Fruit fly (Drosophila melanogaster) whole organism, embryonic: ENCODE results near the gene CG3091.
A peak's percentile ranks its signal among the peaks of the same experiment; 100 is the strongest.

Experiments used
- Adf1 ChIP-seq: fragments of 200-800 bp; sonication (Bioruptor generic); IDR thresholded peaks from 2 replicates; pipeline ENCODE4 v1.3.6; 2022; ENCODE audit warnings: missing biosample characterization, missing genetic modification characterization
- B-H1 ChIP-seq: fragments of 200-800 bp; sonication (Bioruptor generic); IDR thresholded peaks from 3 replicates; pipeline ENCODE4 v1.3.6; 2022; ENCODE audit warnings: missing biosample characterization, missing genetic modification characterization
- B-H2 ChIP-seq: fragments of 200-800 bp; sonication (Bioruptor generic); optimal IDR thresholded peaks from 2 replicates; lab custom pipeline; 2018; ENCODE audit warnings: missing biosample characterization, mild to moderate bottlenecking, missing genetic modification characterization
- Bgb ChIP-seq: fragments of 200-800 bp; sonication (Bioruptor generic); IDR thresholded peaks from 2 replicates; pipeline ENCODE4 v1.3.6; 2022; ENCODE audit warnings: missing biosample characterization, missing genetic modification characterization; ENCODE audit not compliant: partially characterized antibody
- CG13287 ChIP-seq: fragments of 200-800 bp; sonication (Bioruptor generic); IDR thresholded peaks from 2 replicates; pipeline ENCODE4 v1.3.6; 2022; ENCODE audit warnings: missing biosample characterization, missing genetic modification characterization; ENCODE audit not compliant: partially characterized antibody
- CG14710 ChIP-seq: fragments of 200-800 bp; sonication (Bioruptor generic); optimal IDR thresholded peaks from 3 replicates; lab custom pipeline; 2019; ENCODE audit warnings: missing biosample characterization, mild to moderate bottlenecking, missing genetic modification characterization, moderate library complexity
- CG15514 ChIP-seq: fragments of 200-800 bp; sonication (Bioruptor generic); optimal IDR thresholded peaks from 3 replicates; lab custom pipeline; 2017; ENCODE audit warnings: missing biosample characterization, missing genetic modification characterization, mild to moderate bottlenecking, moderate library complexity, missing genetic modification reagents
- CG17359 ChIP-seq: fragments of 200-800 bp; sonication (Bioruptor generic); optimal IDR thresholded peaks from 3 replicates; lab custom pipeline; 2018; ENCODE audit warnings: missing biosample characterization, mild to moderate bottlenecking, missing genetic modification characterization, moderate library complexity
- CG18764 ChIP-seq: fragments of 200-800 bp; sonication (Bioruptor generic); optimal IDR thresholded peaks from 3 replicates; lab custom pipeline; 2016; ENCODE audit warnings: missing biosample characterization, missing genetic modification characterization
- CG2116 ChIP-seq: fragments of 200-800 bp; sonication (Bioruptor generic); optimal IDR thresholded peaks from 3 replicates; lab custom pipeline; 2018; ENCODE audit warnings: missing biosample characterization, mild to moderate bottlenecking, missing genetic modification characterization
- CG3838 ChIP-seq: fragments of 200-800 bp; sonication (Bioruptor generic); optimal IDR thresholded peaks from 3 replicates; lab custom pipeline; 2016; ENCODE audit warnings: missing biosample characterization, missing genetic modification characterization
- CG4617 ChIP-seq: fragments of 200-800 bp; sonication (Bioruptor generic); optimal IDR thresholded peaks from 3 replicates; lab custom pipeline; 2016; ENCODE audit warnings: missing biosample characterization, missing genetic modification characterization, borderline replicate concordance
- CG6791 ChIP-seq: fragments of 200-800 bp; sonication (Bioruptor generic); IDR thresholded peaks from 3 replicates; pipeline ENCODE4 v1.3.6; 2022; ENCODE audit warnings: missing biosample characterization, missing genetic modification characterization; ENCODE audit not compliant: partially characterized antibody
- CG8089 ChIP-seq: fragments of 200-800 bp; sonication (Bioruptor generic); optimal IDR thresholded peaks from 3 replicates; lab custom pipeline; 2016; ENCODE audit warnings: missing biosample characterization, missing genetic modification characterization
- Dref ChIP-seq: fragments of 200-800 bp; sonication (Bioruptor generic); IDR thresholded peaks from 2 replicates; pipeline ENCODE4 v1.3.6; 2022; ENCODE audit warnings: missing biosample characterization, missing genetic modification characterization
- Ets97D ChIP-seq: fragments of 200-800 bp; sonication (Bioruptor generic); optimal IDR thresholded peaks from 3 replicates; lab custom pipeline; 2016; ENCODE audit warnings: missing biosample characterization, missing genetic modification characterization
- Hey ChIP-seq: fragments of 200-800 bp; sonication (Bioruptor generic); optimal IDR thresholded peaks from 3 replicates; lab custom pipeline; 2018; ENCODE audit warnings: missing biosample characterization, mild to moderate bottlenecking, missing genetic modification characterization
- Hsf ChIP-seq: fragments of 200-800 bp; sonication (Bioruptor generic); optimal IDR thresholded peaks from 3 replicates; lab custom pipeline; 2016; ENCODE audit warnings: missing biosample characterization, missing genetic modification characterization
- MBD-R2 ChIP-seq: fragments of 200-800 bp; sonication (Bioruptor generic); IDR thresholded peaks from 2 replicates; pipeline ENCODE4 v1.3.6; 2022; ENCODE audit warnings: missing biosample characterization, missing genetic modification characterization
- MESR4 ChIP-seq: fragments of 200-800 bp; sonication (Bioruptor generic); optimal IDR thresholded peaks from 2 replicates; lab custom pipeline; 2018; ENCODE audit warnings: missing biosample characterization, mild to moderate bottlenecking, missing genetic modification characterization, moderate library complexity
- Nf-YA ChIP-seq: fragments of 200-800 bp; sonication (Bioruptor generic); IDR thresholded peaks from 2 replicates; pipeline ENCODE4 v1.3.6; 2022; ENCODE audit warnings: missing biosample characterization, missing genetic modification characterization
- Oli ChIP-seq: fragments of 200-800 bp; sonication (Bioruptor generic); optimal IDR thresholded peaks from 2 replicates; lab custom pipeline; 2018; ENCODE audit warnings: missing biosample characterization, mild to moderate bottlenecking, missing genetic modification characterization, moderate library complexity
- Scr ChIP-seq: fragments of 200-800 bp; sonication (Bioruptor generic); IDR thresholded peaks from 2 replicates; pipeline ENCODE4 v1.3.6; 2022; ENCODE audit warnings: missing biosample characterization, missing genetic modification characterization; ENCODE audit not compliant: partially characterized antibody
- Sry-δ ChIP-seq: fragments of 200-800 bp; sonication (Bioruptor generic); optimal IDR thresholded peaks from 2 replicates; lab custom pipeline; 2016; ENCODE audit warnings: missing biosample characterization, missing genetic modification characterization
- YL-1 ChIP-seq: fragments of 200-800 bp; sonication (Bioruptor generic); optimal IDR thresholded peaks from 3 replicates; lab custom pipeline; 2017; ENCODE audit warnings: missing biosample characterization, mild to moderate bottlenecking, missing genetic modification characterization
- amos ChIP-seq: fragments of 200-800 bp; sonication (Bioruptor generic); IDR thresholded peaks from 2 replicates; pipeline ENCODE4 v1.3.6; 2022; ENCODE audit warnings: missing biosample characterization, missing genetic modification characterization; ENCODE audit not compliant: partially characterized antibody
- az2 ChIP-seq: fragments of 200-800 bp; sonication (Bioruptor generic); optimal IDR thresholded peaks from 3 replicates; lab custom pipeline; 2016; ENCODE audit warnings: missing biosample characterization, missing genetic modification characterization
- caup ChIP-seq: fragments of 200-800 bp; sonication (Bioruptor generic); optimal IDR thresholded peaks from 3 replicates; lab custom pipeline; 2017; ENCODE audit warnings: missing biosample characterization, mild to moderate bottlenecking, missing genetic modification characterization, moderate library complexity; ENCODE audit not compliant: severe bottlenecking
- da ChIP-seq: fragments of 200-800 bp; sonication (Bioruptor generic); optimal IDR thresholded peaks from 2 replicates; lab custom pipeline; 2016; ENCODE audit warnings: missing biosample characterization, missing genetic modification characterization
- danr ChIP-seq: fragments of 200-800 bp; sonication (Bioruptor generic); IDR thresholded peaks from 2 replicates; pipeline ENCODE4 v1.3.6; 2022; ENCODE audit warnings: missing biosample characterization, missing genetic modification characterization
- fu2 ChIP-seq: fragments of 200-800 bp; sonication (Bioruptor generic); optimal IDR thresholded peaks from 2 replicates; lab custom pipeline; 2016; ENCODE audit warnings: missing biosample characterization, missing genetic modification characterization
- gfzf ChIP-seq: fragments of 200-800 bp; sonication (Bioruptor generic); optimal IDR thresholded peaks from 2 replicates; lab custom pipeline; 2016; ENCODE audit warnings: missing biosample characterization, mild to moderate bottlenecking, missing genetic modification characterization, moderate library complexity
- gsb-n ChIP-seq: fragments of 200-800 bp; sonication (Bioruptor generic); optimal IDR thresholded peaks from 3 replicates; lab custom pipeline; 2018; ENCODE audit warnings: missing biosample characterization, mild to moderate bottlenecking, missing genetic modification characterization
- hb ChIP-seq: fragments of 200-800 bp; sonication (Bioruptor generic); IDR thresholded peaks from 3 replicates; pipeline ENCODE4 v1.3.6; 2022; ENCODE audit warnings: missing biosample characterization, missing genetic modification characterization; ENCODE audit not compliant: partially characterized antibody
- hbn ChIP-seq: fragments of 200-800 bp; sonication (Bioruptor generic); IDR thresholded peaks from 2 replicates; pipeline ENCODE4 v1.3.6; 2022; ENCODE audit warnings: missing biosample characterization, missing genetic modification characterization; ENCODE audit not compliant: partially characterized antibody
- inv ChIP-seq: fragments of 200-800 bp; sonication (Bioruptor generic); IDR thresholded peaks from 2 replicates; pipeline ENCODE4 v1.3.6; 2022; ENCODE audit warnings: missing biosample characterization, missing genetic modification characterization; ENCODE audit not compliant: partially characterized antibody
- knrl ChIP-seq: fragments of 200-800 bp; sonication (Bioruptor generic); IDR thresholded peaks from 3 replicates; pipeline ENCODE4 v1.3.6; 2022; ENCODE audit warnings: missing biosample characterization, missing genetic modification characterization; ENCODE audit not compliant: partially characterized antibody
- phol ChIP-seq: fragments of 200-800 bp; sonication (Bioruptor generic); optimal IDR thresholded peaks from 3 replicates; lab custom pipeline; 2018; ENCODE audit warnings: missing biosample characterization, mild to moderate bottlenecking, missing genetic modification characterization, moderate library complexity
- prd ChIP-seq, 3 experiments: fragments of >200 bp in 2 of 3; fragments of 200-800 bp in 1 of 3; sonication (Bioruptor generic) in 1 of 3; optimal IDR thresholded peaks in 2 of 3; IDR thresholded peaks in 1 of 3; 2 replicates in 2 of 3; 3 replicates in 1 of 3; pipeline versions ENCODE4 v1.3.6 to Lab custom; 2017 to 2022; ENCODE audit warnings: missing biosample characterization in 1 of 3, missing genetic modification characterization in 1 of 3
- ssp ChIP-seq: fragments of 200-800 bp; sonication (Bioruptor generic); IDR thresholded peaks from 2 replicates; pipeline ENCODE4 v1.3.6; 2022; ENCODE audit warnings: missing biosample characterization, missing genetic modification characterization
- ttk ChIP-seq: fragments of 200-800 bp; sonication (Bioruptor generic); IDR thresholded peaks from 2 replicates; pipeline ENCODE4 v2.1.2; 2022; ENCODE audit warnings: missing biosample characterization, missing genetic modification characterization
- vnd ChIP-seq: fragments of 200-800 bp; sonication (Bioruptor generic); IDR thresholded peaks from 3 replicates; pipeline ENCODE4 v1.3.6; 2022; ENCODE audit warnings: missing biosample characterization, missing genetic modification characterization; ENCODE audit not compliant: partially characterized antibody
- vvl ChIP-seq: fragments of 200-800 bp; sonication (Bioruptor generic); IDR thresholded peaks from 2 replicates; pipeline ENCODE4 v1.3.6; 2022; ENCODE audit warnings: missing biosample characterization, missing genetic modification characterization

Gene CG3091

DNA sequence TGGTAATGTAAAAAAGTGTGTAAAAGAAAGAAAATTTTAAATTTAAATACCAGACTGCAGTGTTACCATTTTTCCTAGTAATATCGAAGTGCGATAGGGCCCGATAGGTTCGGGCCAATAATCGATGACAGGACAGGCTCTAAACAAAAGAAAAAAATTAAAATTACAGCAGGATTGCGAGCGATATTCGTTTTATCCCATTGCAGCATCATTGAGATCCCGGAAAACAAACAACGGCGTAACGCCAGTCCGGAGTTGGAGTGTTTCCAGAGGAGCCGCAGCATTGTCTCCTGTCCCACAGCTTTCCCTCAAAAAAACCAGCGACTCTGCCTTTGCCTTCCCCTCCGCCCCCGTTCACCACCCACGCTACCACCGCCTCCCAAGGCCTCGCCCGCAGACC is 28.9 kb downstream of the CG3091 start, which contains the start of gene pcx (continued):
- TF ChIP-seq hb (GFP tag; lab: Robert Waterston, UW) (peak; percentile 44; the same call in 1 of the 3 replicates), Dref (GFP tag; lab: Robert Waterston, UW) (peak; percentile 81), prd (optimal IDR thresholded peaks at IDR 0.05; lab: Kevin White, UChicago) (no peak), prd (GFP tag; IDR thresholded peaks at IDR 0.05; lab: Robert Waterston, UW) (no peak), knrl (peak; percentile 54; the same call in 2 of the 3 replicates), CG4617 (GFP tag; lab: Kevin White, UChicago) (peak; percentile 76), gsb-n (tag; lab: Kevin White, UChicago) (no peak), Hsf (GFP tag; lab: Kevin White, UChicago) (no peak), Adf1 (GFP tag; lab: Robert Waterston, UW) (no peak), YL-1 (GFP tag; lab: Kevin White, UChicago) (peak; percentile 56), CG17359 (peak; percentile 96), ssp (GFP tag; lab: Robert Waterston, UW) (no peak), Scr (GFP tag; lab: Robert Waterston, UW) (peak; percentile 62), ttk (GFP tag; lab: Robert Waterston, UW) (no peak), B-H2 (GFP tag; lab: Kevin White, UChicago) (no peak), Nf-YA (GFP tag; lab: Robert Waterston, UW) (no peak), CG18764 (GFP tag; lab: Kevin White, UChicago) (peak; percentile 86), Oli (tag; lab: Kevin White, UChicago) (no peak), Sry-δ (GFP tag; lab: Kevin White, UChicago) (peak; percentile 49), Ets97D (GFP tag; lab: Kevin White, UChicago) (peak; percentile 7), MESR4 (GFP tag; lab: Kevin White, UChicago) (peak; percentile 52), phol (tag; lab: Kevin White, UChicago) (peak; percentile 1), hbn (GFP tag; lab: Robert Waterston, UW) (peak; percentile 27; the same call in 1 of the 2 replicates), CG3838 (no peak), MBD-R2 (GFP tag; lab: Robert Waterston, UW) (peak; percentile 49), da (no peak), CG14710 (peak; percentile 37), amos (GFP tag; lab: Robert Waterston, UW) (peak; percentile 59; the same call in 1 of the 2 replicates), CG6791 (peak; percentile 61; the same call in 2 of the 3 replicates), CG15514 (no peak), caup (GFP tag; lab: Kevin White, UChicago) (no peak), vnd (GFP tag; lab: Robert Waterston, UW) (no peak), az2 (GFP tag; lab: Kevin White, UChicago) (no peak), CG13287 (GFP tag; lab: Robert Waterston, UW) (peak; percentile 71), Bgb (GFP tag; lab: Robert Waterston, UW) (peak; percentile 56), CG8089 (no peak), CG2116 (GFP tag; lab: Kevin White, UChicago) (peak; percentile 38), fu2 (GFP tag; lab: Kevin White, UChicago) (no peak), danr (GFP tag; lab: Robert Waterston, UW) (no peak), gfzf (peak; percentile 50), B-H1 (GFP tag; lab: Robert Waterston, UW) (no peak), vvl (GFP tag; lab: Robert Waterston, UW) (0 out of 2 replicates have a peak, but pooled peaks have one; percentile 7), Hey (tag; lab: Kevin White, UChicago) (no peak), inv (GFP tag; lab: Robert Waterston, UW) (0 out of 2 replicates have a peak, but pooled peaks have one; percentile 19)
